Worm (Caenorhabditis elegans) whole organism, late embryonic: Measurements from ENCODE around the gene cec-7.

Experiments used
- C08G9.2 ChIP-seq: sonication (generic microtip); optimal IDR thresholded peaks from 2 replicates; lab custom pipeline; 2016; ENCODE audit warnings: mild to moderate bottlenecking, missing genetic modification characterization, moderate library complexity, missing compliant biosample characterization
- C38D4.7 ChIP-seq: fragments of 200-800 bp; sonication (Bioruptor generic); optimal IDR thresholded peaks from 2 replicates; lab custom pipeline; 2018; ENCODE audit warnings: mild to moderate bottlenecking, missing genetic modification characterization, moderate library complexity, missing compliant biosample characterization
- F13H6.1 ChIP-seq: sonication (generic microtip); optimal IDR thresholded peaks from 2 replicates; lab custom pipeline; 2016; ENCODE audit warnings: missing genetic modification characterization, missing compliant biosample characterization
- K02D7.2 ChIP-seq: sonication (generic microtip); optimal IDR thresholded peaks from 2 replicates; lab custom pipeline; 2017; ENCODE audit warnings: mild to moderate bottlenecking, missing genetic modification characterization, missing compliant biosample characterization
- K09A11.1 ChIP-seq: sonication (generic microtip); optimal IDR thresholded peaks from 2 replicates; lab custom pipeline; 2017; ENCODE audit warnings: antibody characterized with exemption, mild to moderate bottlenecking, missing genetic modification characterization, missing compliant biosample characterization; ENCODE audit not compliant: insufficient read depth
- Y22D7AL.16 ChIP-seq: sonication (generic microtip); optimal IDR thresholded peaks from 2 replicates; lab custom pipeline; 2016; ENCODE audit warnings: missing genetic modification characterization, missing compliant biosample characterization
- ahr-1 ChIP-seq: sonication (generic microtip); optimal IDR thresholded peaks from 2 replicates; lab custom pipeline; 2016; ENCODE audit warnings: missing genetic modification characterization, missing compliant biosample characterization
- ceh-2 ChIP-seq: sonication (generic microtip); optimal IDR thresholded peaks from 2 replicates; lab custom pipeline; 2016; ENCODE audit warnings: missing genotype, missing genetic modification characterization, missing compliant biosample characterization
- ceh-22 ChIP-seq: sonication (generic microtip); optimal IDR thresholded peaks from 2 replicates; lab custom pipeline; 2017; ENCODE audit warnings: missing biosample characterization, missing genetic modification characterization
- ceh-24 ChIP-seq: sonication (generic microtip); optimal IDR thresholded peaks from 2 replicates; lab custom pipeline; 2016; ENCODE audit warnings: mild to moderate bottlenecking, missing genetic modification characterization, missing compliant biosample characterization
- ceh-6 ChIP-seq: fragments of 200-800 bp; sonication (Bioruptor generic); optimal IDR thresholded peaks from 2 replicates; lab custom pipeline; 2018; ENCODE audit warnings: mild to moderate bottlenecking, missing genetic modification characterization, missing compliant biosample characterization
- ceh-9 ChIP-seq: sonication (generic microtip); optimal IDR thresholded peaks from 2 replicates; lab custom pipeline; 2016; ENCODE audit warnings: mild to moderate bottlenecking, missing genetic modification characterization, inconsistent platforms, missing compliant biosample characterization
- che-1 ChIP-seq: sonication (generic microtip); optimal IDR thresholded peaks from 2 replicates; lab custom pipeline; 2016; ENCODE audit warnings: mild to moderate bottlenecking, missing genetic modification characterization, missing compliant biosample characterization
- dve-1 ChIP-seq: sonication (generic microtip); optimal IDR thresholded peaks from 2 replicates; lab custom pipeline; 2017; ENCODE audit warnings: antibody characterized with exemption, mild to moderate bottlenecking, missing genetic modification characterization, missing compliant biosample characterization
- elt-2 ChIP-seq: sonication (generic microtip); optimal IDR thresholded peaks from 2 replicates; lab custom pipeline; 2016; ENCODE audit warnings: missing genetic modification reagents, missing genetic modification characterization, missing compliant biosample characterization
- ets-4 ChIP-seq: sonication (generic microtip); optimal IDR thresholded peaks from 2 replicates; lab custom pipeline; 2016; ENCODE audit warnings: missing genetic modification characterization, missing compliant biosample characterization
- eyg-1 ChIP-seq: sonication (generic microtip); optimal IDR thresholded peaks from 2 replicates; lab custom pipeline; 2016; ENCODE audit warnings: missing genotype, missing genetic modification characterization, missing compliant biosample characterization
- fax-1 ChIP-seq: sonication (generic microtip); optimal IDR thresholded peaks from 2 replicates; lab custom pipeline; 2016; ENCODE audit warnings: missing genotype, missing genetic modification characterization, missing compliant biosample characterization
- fkh-6 ChIP-seq: sonication (generic microtip); optimal IDR thresholded peaks from 2 replicates; lab custom pipeline; 2016; ENCODE audit warnings: missing genetic modification characterization, missing compliant biosample characterization
- hlh-15 ChIP-seq: sonication (generic microtip); optimal IDR thresholded peaks from 2 replicates; lab custom pipeline; 2016; ENCODE audit warnings: missing genetic modification characterization, missing compliant biosample characterization
- hlh-6 ChIP-seq: sonication (generic microtip); optimal IDR thresholded peaks from 2 replicates; lab custom pipeline; 2016; ENCODE audit warnings: missing genotype, missing genetic modification characterization, missing compliant biosample characterization
- hlh-8 ChIP-seq: sonication (generic microtip); optimal IDR thresholded peaks from 2 replicates; lab custom pipeline; 2016; ENCODE audit warnings: missing genotype, missing genetic modification characterization, missing compliant biosample characterization
- madf-2 ChIP-seq: sonication (generic microtip); optimal IDR thresholded peaks from 2 replicates; lab custom pipeline; 2017; ENCODE audit warnings: missing genetic modification characterization, missing compliant biosample characterization
- mec-3 ChIP-seq: sonication (generic microtip); optimal IDR thresholded peaks from 2 replicates; lab custom pipeline; 2016; ENCODE audit warnings: borderline replicate concordance, missing genetic modification characterization, missing compliant biosample characterization
- nfya-1 ChIP-seq: sonication (generic microtip); optimal IDR thresholded peaks from 2 replicates; lab custom pipeline; 2017; ENCODE audit warnings: missing genetic modification characterization, mild to moderate bottlenecking, missing compliant biosample characterization, antibody characterized with exemption, moderate library complexity
- pat-9 ChIP-seq: fragments of 200-800 bp; sonication (Bioruptor generic); optimal IDR thresholded peaks from 2 replicates; lab custom pipeline; 2018; ENCODE audit warnings: mild to moderate bottlenecking, missing genetic modification characterization, moderate library complexity, missing compliant biosample characterization
- pax-1 ChIP-seq: fragments of 150-350 bp; optimal IDR thresholded peaks from 2 replicates; lab custom pipeline; 2014; ENCODE audit warnings: missing biosample characterization, missing genetic modification characterization
- pha-2 ChIP-seq: sonication (generic microtip); optimal IDR thresholded peaks from 2 replicates; lab custom pipeline; 2017; ENCODE audit warnings: mild to moderate bottlenecking, missing genetic modification characterization, missing compliant biosample characterization
- ref-2 ChIP-seq: sonication (generic microtip); optimal IDR thresholded peaks from 2 replicates; lab custom pipeline; 2016; ENCODE audit warnings: missing genetic modification characterization, missing compliant biosample characterization
- rnt-1 ChIP-seq: sonication (generic microtip); optimal IDR thresholded peaks from 2 replicates; lab custom pipeline; 2016; ENCODE audit warnings: missing genetic modification characterization, missing compliant biosample characterization
- sdc-2 ChIP-seq: sonication (generic microtip); optimal IDR thresholded peaks from 2 replicates; lab custom pipeline; 2016; ENCODE audit warnings: missing genotype, missing genetic modification characterization, missing compliant biosample characterization
- sox-2 ChIP-seq: fragments of 200-800 bp; sonication (Bioruptor generic); IDR thresholded peaks from 2 replicates; pipeline ENCODE4 v1.3.6; 2022; ENCODE audit warnings: missing genetic modification reagents, missing genetic modification characterization, missing compliant biosample characterization
- tbx-2 ChIP-seq: sonication (generic microtip); optimal IDR thresholded peaks from 2 replicates; lab custom pipeline; 2016; ENCODE audit warnings: missing genetic modification characterization, missing compliant biosample characterization
- tbx-7 ChIP-seq: sonication (generic microtip); optimal IDR thresholded peaks from 2 replicates; lab custom pipeline; 2016; ENCODE audit warnings: missing genotype, missing genetic modification characterization, missing compliant biosample characterization
- unc-55 ChIP-seq: sonication (generic microtip); optimal IDR thresholded peaks from 2 replicates; lab custom pipeline; 2017; ENCODE audit warnings: missing biosample characterization, missing genetic modification reagents, missing genetic modification characterization
- unc-86 ChIP-seq: sonication (generic microtip); optimal IDR thresholded peaks from 2 replicates; lab custom pipeline; 2016; ENCODE audit warnings: missing genetic modification characterization, missing compliant biosample characterization
- zip-5 ChIP-seq: sonication (generic microtip); optimal IDR thresholded peaks from 2 replicates; lab custom pipeline; 2016; ENCODE audit warnings: missing genetic modification characterization, missing compliant biosample characterization
- ztf-16 ChIP-seq: sonication (generic microtip); optimal IDR thresholded peaks from 2 replicates; lab custom pipeline; 2017; ENCODE audit warnings: missing genetic modification characterization, missing compliant biosample characterization

Gene cec-7

ce11 chrIII:12855394-12855793 is 22.0 kb downstream of the cec-7 start, which contains the start of gene Y37D8A.5:
TSS of gene Y37D8A.5 (minus strand) at chrIII:12855494.
- TF ChIP-seq zip-5 (tag; lab: Kevin White, UChicago) (no peak), ceh-6 (GFP tag; lab: Kevin White, UChicago) (no peak), ceh-24 (tag; lab: Kevin White, UChicago) (no peak), fkh-6 (no peak), ahr-1 (tag; lab: Kevin White, UChicago) (no peak), pax-1 (tag; lab: Kevin White, UChicago) (no peak), unc-86 (no peak), elt-2 (tag; lab: Kevin White, UChicago) (no peak), hlh-8 (tag; lab: Kevin White, UChicago) (no peak), ref-2 (tag; lab: Kevin White, UChicago) (no peak), che-1 (no peak), ztf-16 (no peak), eyg-1 (tag; lab: Kevin White, UChicago) (no peak), K09A11.1 (tag; lab: Kevin White, UChicago) (no peak), ceh-9 (no peak), tbx-2 (tag; lab: Kevin White, UChicago) (no peak), F13H6.1 (tag; lab: Kevin White, UChicago) (no peak), pha-2 (tag; lab: Kevin White, UChicago) (no peak)
- TF ChIP-seq, all 69 proteins: peak for 0

DNA sequence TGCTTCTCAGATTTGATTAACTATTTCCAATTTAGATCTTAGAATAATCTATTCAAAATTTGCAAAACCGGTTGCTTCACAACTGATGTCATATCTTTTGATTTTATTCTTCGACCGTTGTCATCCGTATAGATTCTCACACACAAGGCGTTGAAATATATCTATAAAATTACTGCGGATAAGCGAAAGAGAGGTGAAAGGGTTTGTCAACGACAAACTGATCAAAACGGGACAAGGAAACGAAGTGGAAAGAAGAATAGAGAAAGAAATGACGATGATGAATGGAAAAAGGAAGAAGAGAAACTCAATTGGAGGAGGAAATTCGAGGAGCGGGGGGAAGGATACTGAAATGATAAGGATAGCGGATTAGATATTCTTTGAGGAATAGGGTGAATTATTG is 26.3 kb downstream of the cec-7 start:
- TF ChIP-seq ref-2 (tag; lab: Kevin White, UChicago) (no peak), tbx-7 (tag; lab: Kevin White, UChicago) (no peak), hlh-15 (no peak), pat-9 (no peak), K02D7.2 (tag; lab: Kevin White, UChicago) (no peak), unc-55 (GFP tag; lab: Kevin White, UChicago) (no peak), C38D4.7 (GFP tag; lab: Kevin White, UChicago) (no peak), madf-2 (tag; lab: Kevin White, UChicago) (no peak), nfya-1 (no peak), fax-1 (tag; lab: Kevin White, UChicago) (no peak), C08G9.2 (tag; lab: Kevin White, UChicago) (no peak), sox-2 (GFP tag; lab: Robert Waterston, UW) (no peak), ceh-9 (no peak), elt-2 (tag; lab: Kevin White, UChicago) (no peak)

- TF ChIP-seq tbx-2 (tag; lab: Kevin White, UChicago) (no peak), ets-4 (tag; lab: Kevin White, UChicago) (no peak), ceh-2 (tag; lab: Kevin White, UChicago) (no peak), mec-3 (tag; lab: Kevin White, UChicago) (no peak), rnt-1 (tag; lab: Kevin White, UChicago) (no peak), Y22D7AL.16 (no peak), dve-1 (tag; lab: Kevin White, UChicago) (no peak), sdc-2 (no peak), ceh-22 (tag; lab: Kevin White, UChicago) (no peak), elt-2 (tag; lab: Kevin White, UChicago) (no peak), hlh-15 (no peak), unc-86 (no peak), eyg-1 (tag; lab: Kevin White, UChicago) (no peak), hlh-6 (tag; lab: Kevin White, UChicago) (no peak)
- TF ChIP-seq, all 69 proteins: peak for 0
These were observed 27.7 kb downstream of the cec-7 start for ce11 chrIII:12849691-12850090.
